Worm (Caenorhabditis elegans): ENCODE results near the gene F54B11.7.

Gene F54B11.7

ce11 chrX:13574029-13574428 lies 26.2 kb upstream of the F54B11.7 start:
- TF ChIP-seq egl-27 (tag; optimal IDR thresholded peaks at IDR 0.05): no peak
- no peak for TF ChIP-seq ama-1 (optimal IDR thresholded peaks at IDR 0.05)
- no peak for TF ChIP-seq nhr-12 (tag; optimal IDR thresholded peaks at IDR 0.05)
- no peak for TF ChIP-seq lin-39 (tag; optimal IDR thresholded peaks at IDR 0.05)
- TF ChIP-seq egl-5 (tag; optimal IDR thresholded peaks at IDR 0.05): no peak
- no peak for TF ChIP-seq nhr-23 (tag; optimal IDR thresholded peaks at IDR 0.05)
- TF ChIP-seq ceh-16 (tag; optimal IDR thresholded peaks at IDR 0.05): no peak
- TF ChIP-seq ztf-11 (tag; optimal IDR thresholded peaks at IDR 0.05): no peak
- no peak for TF ChIP-seq nhr-43 (tag; optimal IDR thresholded peaks at IDR 0.05; ENCODE audit: poor library complexity, severe bottlenecking)
- no peak for TF ChIP-seq unc-39 (tag; optimal IDR thresholded peaks at IDR 0.05)
- TF ChIP-seq zag-1 (tag; optimal IDR thresholded peaks at IDR 0.05): no peak
- TF ChIP-seq eor-1 (tag; optimal IDR thresholded peaks at IDR 0.05): no peak

- TF ChIP-seq pha-4 (tag; optimal IDR thresholded peaks at IDR 0.05): no peak
- TF ChIP-seq elt-2 (tag; optimal IDR thresholded peaks at IDR 0.05): peak; percentile 21
- peak; percentile 10 for TF ChIP-seq pqm-1 (tag; optimal IDR thresholded peaks at IDR 0.05)
Observed at ce11 chrX:13578483-13578882, 21.8 kb upstream of the F54B11.7 start, which contains the start of gene F54B11.11. Gene F54B11.11 (plus strand): TSS chrX:13578783.

ce11 chrX:13581820-13582219 lies 18.4 kb upstream of the F54B11.7 start, which contains the start of gene F54B11.10:
Gene F54B11.10 (plus strand): TSS chrX:13582120.
- TF ChIP-seq lin-15B (tag; optimal IDR thresholded peaks at IDR 0.05): no peak
- no peak for TF ChIP-seq jun-1 (tag; optimal IDR thresholded peaks at IDR 0.05)
- TF ChIP-seq elt-3 (tag; optimal IDR thresholded peaks at IDR 0.05): no peak
- no peak for TF ChIP-seq nhr-23 (tag; optimal IDR thresholded peaks at IDR 0.05)
- no peak for TF ChIP-seq nhr-11 (tag; optimal IDR thresholded peaks at IDR 0.05)
- no peak for TF ChIP-seq elt-1 (tag; optimal IDR thresholded peaks at IDR 0.05)
- no peak for TF ChIP-seq nhr-43 (tag; optimal IDR thresholded peaks at IDR 0.05; ENCODE audit: poor library complexity, severe bottlenecking)
- TF ChIP-seq eor-1 (tag; optimal IDR thresholded peaks at IDR 0.05): no peak
- no peak for TF ChIP-seq pqm-1 (tag; optimal IDR thresholded peaks at IDR 0.05)

DNA sequence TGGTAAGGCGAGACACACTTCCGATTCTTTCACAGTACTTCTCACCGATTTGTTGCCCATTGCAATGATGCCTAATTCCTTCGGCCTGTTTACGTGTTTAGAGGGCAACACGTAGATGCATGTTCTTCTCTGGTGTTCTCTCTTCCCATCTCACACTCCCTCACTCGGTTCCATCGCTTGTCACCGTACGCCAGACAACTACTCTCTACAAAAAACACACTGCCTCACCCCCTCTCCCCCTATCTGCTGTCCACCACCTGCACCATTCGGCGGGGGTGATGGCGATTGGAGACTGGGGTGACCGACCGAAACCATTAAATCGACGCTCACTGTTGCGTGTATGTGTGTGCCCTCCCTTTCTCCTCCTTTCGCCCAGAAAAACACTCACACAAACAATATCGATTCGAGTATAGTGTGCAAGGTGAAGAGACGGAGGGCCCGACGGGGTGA lies 16.3 kb upstream of the F54B11.7 start:
- TF ChIP-seq elt-2 (tag; optimal IDR thresholded peaks at IDR 0.05): peak; percentile 46
- TF ChIP-seq ceh-82 (tag; optimal IDR thresholded peaks at IDR 0.05): no peak
- no peak for TF ChIP-seq nhr-28 (tag; optimal IDR thresholded peaks at IDR 0.05)
- peak; percentile 29 for TF ChIP-seq nhr-23 (tag; optimal IDR thresholded peaks at IDR 0.05)
- TF ChIP-seq jun-1 (tag; optimal IDR thresholded peaks at IDR 0.05): peak; percentile 32
- TF ChIP-seq elt-1 (tag; optimal IDR thresholded peaks at IDR 0.05): no peak
- TF ChIP-seq lsy-12 (tag; optimal IDR thresholded peaks at IDR 0.05): no peak
- peak; percentile 65 for TF ChIP-seq nfya-1 (tag; optimal IDR thresholded peaks at IDR 0.05; ENCODE audit: insufficient read depth)
- TF ChIP-seq R02D3.7 (tag; optimal IDR thresholded peaks at IDR 0.05): no peak
- TF ChIP-seq skn-1 (tag; optimal IDR thresholded peaks at IDR 0.05): no peak
- TF ChIP-seq nhr-237 (tag; optimal IDR thresholded peaks at IDR 0.05): no peak
- TF ChIP-seq ztf-4 (tag; optimal IDR thresholded peaks at IDR 0.05): no peak
- peak; percentile 69 for TF ChIP-seq hmg-11 (tag; optimal IDR thresholded peaks at IDR 0.05)
- TF ChIP-seq egl-27 (tag; optimal IDR thresholded peaks at IDR 0.05): no peak
- TF ChIP-seq mdl-1 (tag; optimal IDR thresholded peaks at IDR 0.05): no peak
- TF ChIP-seq nhr-25 (tag; optimal IDR thresholded peaks at IDR 0.05): peak; percentile 92
- no peak for TF ChIP-seq fkh-10 (GFP tag; optimal IDR thresholded peaks at IDR 0.05)
- peak; percentile 62 for TF ChIP-seq ceh-28 (tag; optimal IDR thresholded peaks at IDR 0.05)
- TF ChIP-seq zag-1 (tag; optimal IDR thresholded peaks at IDR 0.05): no peak
- no peak for TF ChIP-seq aly-2 (tag; optimal IDR thresholded peaks at IDR 0.05)
- TF ChIP-seq nhr-11 (tag; optimal IDR thresholded peaks at IDR 0.05): no peak
- no peak for TF ChIP-seq ceh-9 (tag; optimal IDR thresholded peaks at IDR 0.05)
- no peak for TF ChIP-seq daf-12 (tag; optimal IDR thresholded peaks at IDR 0.05)
- TF ChIP-seq pqm-1 (tag; optimal IDR thresholded peaks at IDR 0.05): no peak
- TF ChIP-seq eor-1 (tag; optimal IDR thresholded peaks at IDR 0.05): no peak
- no peak for TF ChIP-seq lin-15B (tag; optimal IDR thresholded peaks at IDR 0.05)
- no peak for TF ChIP-seq nhr-43 (tag; optimal IDR thresholded peaks at IDR 0.05; ENCODE audit: poor library complexity, severe bottlenecking)
- no peak for TF ChIP-seq nhr-76 (tag; optimal IDR thresholded peaks at IDR 0.05)
- TF ChIP-seq snpc-4 (tag; optimal IDR thresholded peaks at IDR 0.05): no peak
- TF ChIP-seq egl-5 (tag; optimal IDR thresholded peaks at IDR 0.05): peak; percentile 47
- TF ChIP-seq mml-1 (tag; optimal IDR thresholded peaks at IDR 0.05): no peak
- no peak for TF ChIP-seq ZK546.5 (tag; optimal IDR thresholded peaks at IDR 0.05)
- no peak for TF ChIP-seq ztf-11 (tag; optimal IDR thresholded peaks at IDR 0.05)
- TF ChIP-seq ama-1 (optimal IDR thresholded peaks at IDR 0.05): no peak
- TF ChIP-seq unc-39 (tag; optimal IDR thresholded peaks at IDR 0.05): no peak
- TF ChIP-seq unc-62 (GFP tag; optimal IDR thresholded peaks at IDR 0.05): peak; percentile 24
- no peak for TF ChIP-seq fkh-2 (tag; optimal IDR thresholded peaks at IDR 0.05)
- peak; percentile 60 for TF ChIP-seq lin-39 (tag; optimal IDR thresholded peaks at IDR 0.05)
- TF ChIP-seq pha-4 (tag; optimal IDR thresholded peaks at IDR 0.05): peak; percentile 27
- no peak for TF ChIP-seq nhr-12 (tag; optimal IDR thresholded peaks at IDR 0.05)
- no peak for TF ChIP-seq nhr-67 (tag; optimal IDR thresholded peaks at IDR 0.05)
- TF ChIP-seq nhr-77 (tag; optimal IDR thresholded peaks at IDR 0.05): no peak
- no peak for TF ChIP-seq sea-2 (GFP tag; optimal IDR thresholded peaks at IDR 0.05)
- no peak for TF ChIP-seq ceh-16 (tag; optimal IDR thresholded peaks at IDR 0.05)

All from whole organism, L3 larva.